Worm (Caenorhabditis elegans): ENCODE data around the gene C54G10.1.

DNA sequence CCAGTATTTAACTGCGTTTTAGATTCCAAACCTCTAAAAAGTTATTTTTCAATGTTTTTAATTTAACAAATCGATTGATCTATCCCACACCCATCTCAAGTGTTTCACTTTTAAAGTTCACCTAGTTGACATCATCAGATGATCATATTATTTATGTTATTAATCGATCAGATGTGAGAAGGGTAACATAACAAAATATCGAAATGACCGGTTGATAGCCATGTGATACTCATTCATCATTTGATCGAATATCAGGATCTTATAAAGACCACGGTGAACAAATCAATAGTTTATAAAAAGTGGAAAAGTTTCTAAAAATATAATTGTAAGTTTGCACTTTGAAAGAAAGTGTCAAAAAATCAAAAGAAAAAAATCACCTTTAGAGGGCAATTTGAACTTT, 14.8 kb downstream of the C54G10.1 start:
- no peak for TF ChIP-seq ztf-11 (tag; optimal IDR thresholded peaks at IDR 0.05)
- no peak for TF ChIP-seq lin-15B (tag; optimal IDR thresholded peaks at IDR 0.05)
- no peak for TF ChIP-seq ama-1 (optimal IDR thresholded peaks at IDR 0.05)
- TF ChIP-seq lin-39 (tag; optimal IDR thresholded peaks at IDR 0.05), result no peak
- TF ChIP-seq lin-13 (GFP tag; optimal IDR thresholded peaks at IDR 0.05), result no peak
- TF ChIP-seq dpl-1 (GFP tag; optimal IDR thresholded peaks at IDR 0.05), result no peak
- TF ChIP-seq tbx-2 (tag; optimal IDR thresholded peaks at IDR 0.05), result no peak
- no peak for TF ChIP-seq nhr-28 (tag; optimal IDR thresholded peaks at IDR 0.05)
